Worm (Caenorhabditis elegans) whole organism, young adult: ENCODE data around the gene W09B6.4.

ENCODE experiments used
- ama-1 ChIP-seq, 3 experiments: fragments of 150-350 bp in 1 of 3; sonication (generic microtip) in 2 of 3; optimal IDR thresholded peaks; 2 replicates each; lab custom pipeline; 2014 to 2018; ENCODE audit warnings: missing biosample characterization in 2 of 3, missing genetic modification characterization in 2 of 3, missing genetic modification reagents in 2 of 3
- dpl-1 ChIP-seq: fragments of 150-350 bp; optimal IDR thresholded peaks from 2 replicates; lab custom pipeline; 2014; ENCODE audit warnings: missing biosample characterization, missing genetic modification reagents, missing genetic modification characterization
- egl-18 ChIP-seq: fragments of 200-800 bp; sonication (Bioruptor generic); IDR thresholded peaks from 2 replicates; pipeline ENCODE4 v1.3.6; 2022; ENCODE audit warnings: missing genetic modification reagents, missing genetic modification characterization, missing compliant biosample characterization
- let-526 ChIP-seq: fragments of 200-800 bp; sonication (Bioruptor generic); IDR thresholded peaks from 2 replicates; pipeline ENCODE4 v1.3.6; 2022; ENCODE audit warnings: missing genetic modification reagents, missing genetic modification characterization, missing compliant biosample characterization
- nfya-1 ChIP-seq: sonication (generic microtip); optimal IDR thresholded peaks from 2 replicates; lab custom pipeline; 2017; ENCODE audit warnings: antibody characterized with exemption, missing compliant biosample characterization, missing genetic modification characterization, borderline replicate concordance; ENCODE audit not compliant: insufficient read depth
- snpc-3.4 ChIP-seq: sonication (generic microtip); optimal IDR thresholded peaks from 2 replicates; lab custom pipeline; 2017; ENCODE audit warnings: missing genetic modification characterization, mild to moderate bottlenecking, missing compliant biosample characterization, antibody characterized with exemption, moderate library complexity, missing genotype, missing genetic modification reagents

DNA sequence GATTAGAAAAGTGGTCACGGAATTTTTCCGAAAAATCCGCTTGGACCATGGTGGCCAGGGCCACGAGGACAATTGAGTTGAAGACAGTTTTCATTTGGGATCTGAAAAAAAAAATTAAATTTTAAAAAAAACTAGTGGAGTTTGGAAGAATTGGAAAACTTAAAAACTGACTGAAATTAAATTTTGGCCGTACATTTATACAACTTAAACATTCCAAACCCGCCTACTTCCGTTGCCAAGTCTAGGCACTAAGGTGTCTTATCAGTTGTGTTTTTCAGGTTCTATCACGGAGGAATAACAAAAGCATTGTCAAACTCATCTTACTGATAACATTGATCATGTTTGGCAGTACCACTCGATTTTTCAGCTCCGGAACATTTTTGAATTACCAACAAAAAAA lies 26.5 kb downstream of the W09B6.4 start, which contains the start of gene lips-12:
- TF ChIP-seq ama-1 (optimal IDR thresholded peaks at IDR 0.05; lab: Kevin White, UChicago) (no peak), ama-1 (GFP tag; optimal IDR thresholded peaks at IDR 0.05; lab: Kevin White, UChicago) (no peak), nfya-1 (tag; lab: Kevin White, UChicago) (no peak), let-526 (no peak), dpl-1 (GFP tag; lab: Kevin White, UChicago) (no peak), snpc-3.4 (tag; lab: Kevin White, UChicago) (no peak), egl-18 (GFP tag; lab: Robert Waterston, UW) (no peak)
